Fruit fly (Drosophila melanogaster): ENCODE data around the gene CG15773.

CG15773 gene

DNA sequence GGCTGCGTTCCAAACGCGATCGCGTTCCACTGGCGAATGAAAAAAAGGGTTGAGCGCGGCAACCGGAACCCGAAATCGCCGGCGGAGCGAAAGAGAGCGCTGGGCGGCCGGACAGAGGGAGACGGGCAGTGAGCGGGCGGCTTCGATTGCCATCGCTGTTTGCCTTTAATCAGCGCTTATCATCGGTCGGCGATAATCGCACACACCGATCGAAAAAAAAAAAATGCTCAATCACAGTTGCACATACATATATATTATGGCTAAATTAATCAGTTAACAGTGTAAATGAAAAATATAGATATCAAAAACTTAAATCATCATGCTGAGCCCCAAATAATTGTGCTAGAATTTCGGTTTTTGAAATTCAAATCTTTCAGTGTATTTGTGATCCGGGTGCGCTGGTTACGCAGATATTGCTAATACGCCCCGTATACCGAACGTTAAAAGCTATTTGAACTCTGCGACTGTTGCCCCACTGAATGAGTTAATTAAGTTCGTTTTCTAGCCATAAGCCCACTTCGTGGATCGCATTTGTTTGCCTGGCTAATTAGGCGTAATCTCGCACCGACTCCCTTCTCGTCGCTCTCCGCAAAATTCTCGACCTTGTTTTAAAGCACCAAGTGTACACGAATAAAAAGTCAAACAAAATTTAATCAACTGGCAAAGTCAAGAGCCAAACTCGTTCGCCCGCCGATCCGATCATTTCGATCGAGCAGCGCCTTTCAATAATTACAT, 14.6 kb upstream of the CG15773 start, which contains the start of gene CG33080:
TSS of gene CG33080 (minus strand) at position 38 of the 735 bp plus-strand sequence.
- TF ChIP-seq noc (tag; optimal IDR thresholded peaks at IDR 0.05): no peak

DNA sequence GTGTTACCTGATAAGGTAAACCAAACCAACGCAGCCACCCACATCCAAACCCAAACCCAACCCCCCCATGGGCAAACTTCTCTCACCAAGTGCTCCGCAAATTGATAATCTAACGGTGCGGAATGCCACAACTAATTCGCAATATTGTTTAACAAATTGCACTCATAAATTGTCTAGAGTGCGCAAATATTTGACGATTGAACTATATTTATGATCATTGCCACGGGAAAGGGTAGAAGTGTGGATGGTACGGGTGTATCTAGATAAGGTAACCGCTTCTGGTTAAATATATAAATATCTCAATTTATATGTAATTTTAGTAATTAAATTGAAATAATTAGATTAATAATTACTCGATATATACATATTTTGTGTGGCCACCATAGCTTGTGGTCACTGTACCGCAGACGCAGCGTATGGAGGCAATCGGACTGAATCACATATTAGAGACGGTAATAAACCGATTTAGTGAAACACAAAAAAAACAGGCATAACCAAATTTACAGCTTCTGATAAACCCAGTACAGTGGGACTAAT, 14.0 kb upstream of the CG15773 start:
- TF ChIP-seq noc (tag; optimal IDR thresholded peaks at IDR 0.05): peak; percentile 98

DNA sequence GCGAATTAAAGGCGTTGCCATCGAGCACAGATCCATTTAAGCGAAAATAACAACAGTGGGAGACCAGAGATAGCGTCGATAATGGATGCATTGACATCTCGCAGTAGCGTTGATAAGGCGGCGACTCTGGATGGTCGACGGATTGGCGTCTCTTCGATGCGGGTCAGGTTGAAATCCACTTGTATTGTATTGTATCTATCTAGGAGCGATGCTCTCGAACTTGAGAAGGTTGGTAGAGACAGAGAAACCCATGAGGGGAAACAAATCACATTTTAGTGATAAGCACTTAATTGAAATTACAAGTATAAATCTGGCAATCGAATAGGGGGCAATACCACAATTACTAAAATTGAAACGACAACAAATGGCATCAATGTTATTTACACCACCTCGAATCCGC, 9.0 kb upstream of the CG15773 start:
- TF ChIP-seq noc (tag; optimal IDR thresholded peaks at IDR 0.05): no peak

dm6 chrX:5724151-5724699, 8.3 kb upstream of the CG15773 start:
- TF ChIP-seq noc (tag; optimal IDR thresholded peaks at IDR 0.05): no peak

DNA sequence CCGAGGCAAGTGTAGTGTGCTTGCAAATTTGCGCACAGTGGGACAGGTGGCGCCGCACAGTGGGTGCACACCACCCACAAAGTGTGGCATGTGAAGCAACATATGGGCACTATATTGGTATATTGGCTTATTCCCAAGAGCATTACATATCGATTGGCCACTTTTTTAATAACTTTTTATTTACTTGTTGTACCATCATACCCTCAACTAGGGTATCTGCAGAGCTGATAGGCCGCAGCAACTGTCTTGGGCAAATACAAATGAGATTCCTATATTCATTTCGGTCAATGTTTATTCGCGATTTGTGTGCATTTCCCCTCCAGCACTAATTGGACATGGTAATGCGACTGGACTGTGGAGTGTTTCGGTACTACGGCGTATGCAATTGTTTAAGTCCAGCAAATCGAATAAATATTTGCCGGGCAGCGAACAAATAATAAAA, 7.8 kb upstream of the CG15773 start:
- no peak for TF ChIP-seq noc (tag; optimal IDR thresholded peaks at IDR 0.05)

- peak; percentile 97 for TF ChIP-seq noc (tag; optimal IDR thresholded peaks at IDR 0.05)
These were observed 2.9 kb downstream of the CG15773 start for dm6 chrX:5735268-5735941.

- TF ChIP-seq noc (tag; optimal IDR thresholded peaks at IDR 0.05): no peak
These were observed 4.6 kb downstream of the CG15773 start for dm6 chrX:5737157-5737556.

- peak; percentile 46 for TF ChIP-seq noc (tag; optimal IDR thresholded peaks at IDR 0.05)
These were observed 5.2 kb downstream of the CG15773 start, which contains the start of gene Snx27 for dm6 chrX:5737676-5738220. Gene Snx27 (minus strand): TSS chrX:5738031.

- TF ChIP-seq noc (tag; optimal IDR thresholded peaks at IDR 0.05): no peak
These were observed 9.1 kb downstream of the CG15773 start for dm6 chrX:5741625-5742024.

dm6 chrX:5744277-5744846, 11.8 kb downstream of the CG15773 start:
- no peak for TF ChIP-seq noc (tag; optimal IDR thresholded peaks at IDR 0.05)

DNA sequence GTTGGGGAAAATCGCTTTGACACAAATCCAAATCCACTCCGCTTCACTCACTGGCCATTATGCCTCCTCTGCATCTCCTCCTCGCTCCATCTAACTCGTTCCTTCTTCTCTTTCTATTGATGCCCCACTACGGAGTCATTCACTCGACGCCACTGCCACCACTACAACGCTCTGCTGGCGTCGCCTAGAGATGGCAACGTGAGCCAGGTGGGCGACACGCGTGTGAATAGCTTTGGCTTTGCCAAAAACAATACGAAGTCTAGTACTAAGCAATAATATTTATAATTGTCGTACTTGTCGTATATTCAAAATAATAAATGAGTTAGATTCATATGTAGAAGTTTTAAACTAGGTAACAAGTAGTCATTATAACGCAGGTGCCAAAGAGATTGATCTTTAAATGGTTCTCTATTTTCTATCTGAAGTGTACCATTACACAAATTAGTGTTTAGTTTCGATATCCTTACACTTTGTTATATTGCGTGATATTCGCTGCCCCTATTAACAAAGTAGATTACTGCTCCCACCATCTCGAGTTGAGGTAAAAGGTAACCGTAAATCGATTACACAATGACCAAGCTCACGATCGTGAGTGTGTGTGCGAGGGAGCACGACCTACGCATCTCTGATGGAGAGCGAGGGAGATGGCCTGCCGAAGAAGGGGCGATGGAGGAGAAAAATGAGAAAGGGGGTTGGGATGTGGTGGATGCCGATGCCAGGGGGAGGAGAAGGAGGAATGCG, 12.6 kb downstream of the CG15773 start:
- TF ChIP-seq noc (tag; optimal IDR thresholded peaks at IDR 0.05): peak; percentile 16

DNA sequence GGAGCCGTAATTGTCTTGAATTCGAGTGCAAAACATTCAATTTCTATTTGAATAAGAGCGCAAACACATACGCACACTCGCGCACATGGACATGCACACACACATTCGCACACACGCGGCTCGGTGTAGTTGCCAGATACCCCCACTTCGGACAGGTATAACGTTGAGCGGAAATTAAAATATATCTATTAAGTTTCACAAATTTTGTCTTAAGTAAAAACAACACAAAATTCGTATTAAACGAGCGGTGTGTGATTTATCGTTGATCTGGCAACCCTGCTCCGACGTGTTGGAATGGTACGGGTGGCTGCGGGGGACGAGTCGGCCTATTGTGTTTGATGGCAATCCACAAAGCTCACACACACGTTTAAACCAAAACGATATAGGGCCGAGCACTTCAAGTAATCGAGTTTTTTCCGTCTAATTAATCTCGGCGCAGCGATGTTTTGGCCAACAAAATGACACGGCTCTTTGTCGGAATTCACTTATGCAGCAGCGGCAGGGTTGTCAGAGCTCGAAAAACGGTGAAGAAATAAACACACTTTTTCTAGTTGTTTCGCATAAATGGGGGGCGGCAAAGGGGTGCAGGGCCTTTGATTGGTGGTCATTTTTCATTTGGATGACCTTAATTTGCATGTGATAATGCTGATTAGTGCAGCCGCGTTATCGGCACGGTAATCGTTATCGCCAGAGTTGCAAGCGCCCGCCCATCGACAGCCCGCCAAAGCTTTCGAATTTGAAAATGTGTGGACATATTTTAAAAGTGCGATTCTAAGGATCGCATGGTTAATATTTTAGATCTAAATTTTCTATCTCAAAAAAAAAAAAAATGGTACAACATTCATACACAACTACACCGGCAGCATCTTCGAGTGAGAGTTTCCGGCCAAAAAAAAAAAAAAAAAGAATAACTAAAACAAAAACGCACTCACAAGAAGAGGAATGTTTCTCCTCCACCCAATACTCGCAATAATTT, 13.6 kb downstream of the CG15773 start:
- peak; percentile 75 for TF ChIP-seq noc (tag; optimal IDR thresholded peaks at IDR 0.05)

DNA sequence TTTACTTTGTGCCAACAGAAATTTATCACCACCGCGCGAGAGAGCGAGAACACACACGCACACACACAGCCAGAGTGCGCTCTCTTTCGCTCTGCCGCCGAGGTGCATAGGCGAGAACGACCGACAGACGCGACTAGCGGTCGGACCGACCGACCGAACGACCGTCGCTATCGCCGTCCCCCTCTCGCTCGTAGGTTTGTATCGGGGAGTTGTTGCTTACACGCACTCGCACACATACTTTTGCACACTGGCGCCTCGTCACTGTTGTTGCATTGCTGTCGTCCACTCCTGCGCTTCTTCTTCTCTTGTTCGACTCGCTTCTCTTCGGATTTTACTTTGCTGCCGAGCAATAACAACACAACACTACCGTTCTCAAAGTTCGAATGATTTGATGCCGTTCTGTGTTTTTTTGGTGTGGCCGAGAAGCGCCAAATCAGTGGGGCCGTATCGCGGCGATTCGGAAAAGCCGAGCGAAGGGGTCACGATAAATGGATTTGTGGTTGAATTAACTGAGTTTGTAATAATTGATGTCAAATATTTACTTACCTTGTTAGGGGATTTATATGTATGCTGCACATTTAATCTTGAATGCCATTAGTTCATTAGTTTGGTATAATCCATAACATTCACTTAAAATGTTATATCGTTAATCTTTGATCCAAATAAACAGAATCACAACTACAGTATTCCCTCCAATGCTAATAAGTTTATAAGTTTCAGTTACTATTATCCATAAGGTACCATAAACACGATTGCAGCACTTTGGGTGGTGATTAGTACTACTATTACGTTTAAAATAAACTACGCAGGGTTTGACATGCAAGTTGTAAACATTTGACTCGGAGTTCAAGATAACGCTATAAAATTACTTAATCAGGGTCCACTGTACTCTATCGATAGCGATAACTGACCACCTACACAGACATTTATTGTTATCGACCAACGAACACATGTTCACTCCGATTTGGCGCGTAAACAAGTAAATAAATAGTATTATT, 14.6 kb downstream of the CG15773 start, which contains the start of the genes IntS6 and Rtel1:
TSS of gene IntS6 (minus strand) at position 391 of the 998 bp plus-strand sequence.
TSS of gene Rtel1 (plus strand) at position 884 of the 998 bp plus-strand sequence.
- TF ChIP-seq noc (tag; optimal IDR thresholded peaks at IDR 0.05): peak; percentile 88

Data from whole organism, larva.